Worm (Caenorhabditis elegans) whole organism, L4/young adult: Measurements from ENCODE around the gene H35N09.1.

ENCODE experiments used
- W03F9.2 ChIP-seq: fragments of 150-350 bp; optimal IDR thresholded peaks from 2 replicates; lab custom pipeline; 2014; ENCODE audit warnings: missing biosample characterization, missing genetic modification characterization
- dao-5 ChIP-seq: sonication (generic microtip); optimal IDR thresholded peaks from 2 replicates; lab custom pipeline; 2016; ENCODE audit warnings: missing genotype, missing genetic modification characterization, moderate library complexity, missing compliant biosample characterization
- him-1 ChIP-seq: sonication (generic microtip); optimal IDR thresholded peaks from 2 replicates; lab custom pipeline; 2016; ENCODE audit warnings: missing genotype, missing genetic modification reagents, missing genetic modification characterization, missing compliant biosample characterization

DNA sequence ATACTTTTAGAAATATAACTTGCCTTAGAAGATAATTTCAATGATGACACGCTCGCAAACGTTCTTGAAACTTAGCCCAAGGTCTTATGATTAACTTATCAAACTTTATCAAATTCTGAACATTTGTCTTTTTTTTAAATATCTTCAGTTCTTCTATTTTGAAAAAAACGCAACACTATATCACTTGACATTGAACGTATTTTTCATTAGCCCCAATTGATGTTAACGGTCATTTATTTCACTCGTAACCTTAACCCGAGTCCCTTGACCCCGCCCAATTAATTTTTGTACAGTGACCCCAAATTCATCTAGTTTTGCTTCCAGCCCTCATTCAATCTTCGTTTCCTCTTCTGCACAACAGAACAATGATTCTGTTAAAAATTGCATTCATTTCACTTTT lies 19.3 kb upstream of the H35N09.1 start, which contains the start of gene F18E9.3:
- TF ChIP-seq him-1, result no peak
- no peak for TF ChIP-seq dao-5 (tag; lab: Kevin White, UChicago)
- TF ChIP-seq W03F9.2, result no peak
